Worm (Caenorhabditis elegans) whole organism, young adult: ENCODE results near the gene bed-3.
A peak's percentile ranks its signal among the peaks of the same experiment; 100 is the strongest.

ENCODE experiments used
- B0035.1 ChIP-seq: sonication (generic microtip); optimal IDR thresholded peaks from 2 replicates; lab custom pipeline; 2016; ENCODE audit warnings: missing genetic modification characterization, mild to moderate bottlenecking, missing compliant biosample characterization, missing genotype, missing genetic modification reagents
- C06A6.2 ChIP-seq: fragments of 200-800 bp; sonication (Bioruptor generic); conservative IDR thresholded peaks from 2 replicates; pipeline ENCODE4 v1.3.6; 2022; ENCODE audit warnings: missing genetic modification characterization, missing compliant biosample characterization
- F33H1.4 ChIP-seq: fragments of 200-800 bp; sonication (Bioruptor generic); IDR thresholded peaks from 2 replicates; pipeline ENCODE4 v1.3.6; 2022; ENCODE audit warnings: missing genetic modification reagents, missing genetic modification characterization, missing compliant biosample characterization
- F39B2.1 ChIP-seq: fragments of 200-800 bp; sonication (Bioruptor generic); IDR thresholded peaks from 2 replicates; pipeline ENCODE4 v1.3.6; 2022; ENCODE audit warnings: missing genetic modification reagents, missing genetic modification characterization, missing compliant biosample characterization
- F49E8.2 ChIP-seq: sonication (generic microtip); optimal IDR thresholded peaks from 3 replicates; lab custom pipeline; 2017; ENCODE audit warnings: missing genetic modification characterization, mild to moderate bottlenecking, missing compliant biosample characterization, antibody characterized with exemption, moderate library complexity; ENCODE audit not compliant: insufficient read depth
- F57A8.1 ChIP-seq: fragments of 200-800 bp; sonication (Bioruptor generic); optimal IDR thresholded peaks from 2 replicates; lab custom pipeline; 2018; ENCODE audit warnings: mild to moderate bottlenecking, missing genetic modification characterization, moderate library complexity, missing compliant biosample characterization
- F57C9.4 ChIP-seq: sonication (generic microtip); optimal IDR thresholded peaks from 2 replicates; lab custom pipeline; 2017; ENCODE audit warnings: mild to moderate bottlenecking, missing genetic modification characterization, missing compliant biosample characterization
- T26A5.8 ChIP-seq: sonication (generic microtip); optimal IDR thresholded peaks from 2 replicates; lab custom pipeline; 2016; ENCODE audit warnings: missing genetic modification characterization, missing compliant biosample characterization
- Y67H2A.10 ChIP-seq: fragments of 200-800 bp; sonication (Bioruptor generic); conservative IDR thresholded peaks from 2 replicates; pipeline ENCODE4 v1.3.6; 2022; ENCODE audit warnings: missing genetic modification reagents, missing genetic modification characterization, missing compliant biosample characterization
- Y79H2A.3 ChIP-seq: fragments of 200-800 bp; sonication (Bioruptor generic); conservative IDR thresholded peaks from 2 replicates; pipeline ENCODE4 v1.3.6; 2022; ENCODE audit warnings: missing genetic modification reagents, missing genetic modification characterization, missing compliant biosample characterization
- aptf-2 ChIP-seq: fragments of 200-800 bp; sonication (Bioruptor generic); conservative IDR thresholded peaks from 2 replicates; pipeline ENCODE4 v1.3.6; 2022; ENCODE audit warnings: missing genetic modification reagents, missing genetic modification characterization, missing compliant biosample characterization
- athp-1 ChIP-seq: sonication (generic microtip); optimal IDR thresholded peaks from 2 replicates; lab custom pipeline; 2017; ENCODE audit warnings: mild to moderate bottlenecking, missing genetic modification characterization, missing compliant biosample characterization
- attf-5 ChIP-seq: fragments of 200-800 bp; sonication (Bioruptor generic); optimal IDR thresholded peaks from 2 replicates; lab custom pipeline; 2018; ENCODE audit warnings: mild to moderate bottlenecking, missing genetic modification characterization, missing compliant biosample characterization
- attf-6 ChIP-seq: fragments of 200-800 bp; sonication (Bioruptor generic); IDR thresholded peaks from 2 replicates; pipeline ENCODE4 v1.3.6; 2022; ENCODE audit warnings: missing genetic modification reagents, missing genetic modification characterization, missing compliant biosample characterization
- bed-1 ChIP-seq: fragments of 200-800 bp; sonication (Bioruptor generic); IDR thresholded peaks from 2 replicates; pipeline ENCODE4 v1.3.6; 2022; ENCODE audit warnings: missing genetic modification reagents, missing genetic modification characterization, missing compliant biosample characterization
- ccch-3 ChIP-seq: fragments of 200-800 bp; sonication (Bioruptor generic); optimal IDR thresholded peaks from 2 replicates; lab custom pipeline; 2018; ENCODE audit warnings: mild to moderate bottlenecking, missing genetic modification characterization, missing compliant biosample characterization
- cebp-2 ChIP-seq: fragments of 200-800 bp; sonication (Bioruptor generic); IDR thresholded peaks from 2 replicates; pipeline ENCODE4 v1.3.6; 2022; ENCODE audit warnings: missing genetic modification characterization, missing compliant biosample characterization
- ceh-91 ChIP-seq: fragments of 200-800 bp; sonication (Bioruptor generic); IDR thresholded peaks from 2 replicates; pipeline ENCODE4 v1.3.6; 2022; ENCODE audit warnings: missing genetic modification reagents, missing genetic modification characterization, missing compliant biosample characterization
- dox-1 ChIP-seq: fragments of 200-800 bp; sonication (Bioruptor generic); IDR thresholded peaks from 2 replicates; pipeline ENCODE4 v1.3.6; 2022; ENCODE audit warnings: missing genetic modification reagents, missing genetic modification characterization, missing compliant biosample characterization
- dpl-1 ChIP-seq: fragments of 150-350 bp; optimal IDR thresholded peaks from 2 replicates; lab custom pipeline; 2014; ENCODE audit warnings: missing biosample characterization, missing genetic modification reagents, missing genetic modification characterization
- egl-44 ChIP-seq: fragments of 200-800 bp; sonication (Bioruptor generic); IDR thresholded peaks from 2 replicates; pipeline ENCODE4 v1.3.6; 2022; ENCODE audit warnings: missing genetic modification reagents, missing genetic modification characterization, missing compliant biosample characterization
- gei-17 ChIP-seq: fragments of 200-800 bp; sonication (Bioruptor generic); optimal IDR thresholded peaks from 2 replicates; lab custom pipeline; 2018; ENCODE audit warnings: mild to moderate bottlenecking, missing genetic modification characterization, missing compliant biosample characterization
- hlh-12 ChIP-seq: sonication (generic microtip); optimal IDR thresholded peaks from 2 replicates; lab custom pipeline; 2016; ENCODE audit warnings: missing genetic modification characterization, missing compliant biosample characterization
- hmg-1.2 ChIP-seq: fragments of 200-800 bp; sonication (Bioruptor generic); IDR thresholded peaks from 2 replicates; pipeline ENCODE4 v1.3.6; 2022; ENCODE audit warnings: missing genetic modification reagents, missing genetic modification characterization, missing compliant biosample characterization
- hsf-1 ChIP-seq: fragments of 200-800 bp; sonication (Bioruptor generic); IDR thresholded peaks from 2 replicates; pipeline ENCODE4 v1.3.6; 2022; ENCODE audit warnings: missing genetic modification reagents, missing genetic modification characterization, missing compliant biosample characterization
- let-526 ChIP-seq: fragments of 200-800 bp; sonication (Bioruptor generic); IDR thresholded peaks from 2 replicates; pipeline ENCODE4 v1.3.6; 2022; ENCODE audit warnings: missing genetic modification reagents, missing genetic modification characterization, missing compliant biosample characterization
- lin-35 ChIP-seq, 3 experiments: fragments of 150-350 bp in 2 of 3; sonication (generic microtip) in 1 of 3; optimal IDR thresholded peaks; 2 replicates each; lab custom pipeline; 2014 to 2018; ENCODE audit warnings: missing biosample characterization in 3 of 3, missing genetic modification characterization in 3 of 3, missing genetic modification reagents in 3 of 3
- lin-40 ChIP-seq: sonication (generic microtip); optimal IDR thresholded peaks from 2 replicates; lab custom pipeline; 2016; ENCODE audit warnings: missing genetic modification characterization, mild to moderate bottlenecking, missing compliant biosample characterization, missing genotype, missing genetic modification reagents
- lin-54 ChIP-seq: fragments of 200-800 bp; sonication (Bioruptor generic); optimal IDR thresholded peaks from 2 replicates; lab custom pipeline; 2018; ENCODE audit warnings: mild to moderate bottlenecking, missing genetic modification characterization, missing compliant biosample characterization
- lir-1 ChIP-seq: fragments of 200-800 bp; sonication (Bioruptor generic); conservative IDR thresholded peaks from 2 replicates; pipeline ENCODE4 v1.3.6; 2022; ENCODE audit warnings: missing genetic modification reagents, missing genetic modification characterization, missing compliant biosample characterization
- lsl-1 ChIP-seq: fragments of 200-800 bp; sonication (Bioruptor generic); optimal IDR thresholded peaks from 2 replicates; lab custom pipeline; 2018; ENCODE audit warnings: mild to moderate bottlenecking, missing genetic modification characterization, moderate library complexity, missing compliant biosample characterization
- lsy-27 ChIP-seq: sonication (generic microtip); optimal IDR thresholded peaks from 2 replicates; lab custom pipeline; 2017; ENCODE audit warnings: missing genetic modification characterization, mild to moderate bottlenecking, missing compliant biosample characterization, antibody characterized with exemption, missing genotype, borderline replicate concordance; ENCODE audit not compliant: insufficient read depth
- madf-6 ChIP-seq: fragments of 200-800 bp; sonication (Bioruptor generic); IDR thresholded peaks from 2 replicates; pipeline ENCODE4 v1.3.6; 2022; ENCODE audit warnings: missing genetic modification reagents, missing genetic modification characterization, missing compliant biosample characterization
- mcd-1 ChIP-seq: fragments of 200-800 bp; sonication (Bioruptor generic); IDR thresholded peaks from 2 replicates; pipeline ENCODE4 v1.3.6; 2022; ENCODE audit warnings: missing genetic modification reagents, missing genetic modification characterization, missing compliant biosample characterization
- mel-28 ChIP-seq: sonication (generic microtip); optimal IDR thresholded peaks from 2 replicates; lab custom pipeline; 2016; ENCODE audit warnings: borderline replicate concordance, mild to moderate bottlenecking, missing genetic modification characterization, missing compliant biosample characterization
- nfya-2 ChIP-seq: fragments of 200-800 bp; sonication (Bioruptor generic); IDR thresholded peaks from 2 replicates; pipeline ENCODE4 v1.3.6; 2022; ENCODE audit warnings: missing genetic modification reagents, missing genetic modification characterization, missing compliant biosample characterization
- nhr-27 ChIP-seq: fragments of 200-800 bp; sonication (Bioruptor generic); optimal IDR thresholded peaks from 2 replicates; lab custom pipeline; 2018; ENCODE audit warnings: mild to moderate bottlenecking, missing genetic modification characterization, moderate library complexity, missing compliant biosample characterization
- nhr-80 ChIP-seq: sonication (generic microtip); optimal IDR thresholded peaks from 2 replicates; lab custom pipeline; 2016; ENCODE audit warnings: missing genetic modification characterization, missing compliant biosample characterization
- nhr-90 ChIP-seq: sonication (generic microtip); optimal IDR thresholded peaks from 2 replicates; lab custom pipeline; 2016; ENCODE audit warnings: missing genotype, mild to moderate bottlenecking, missing genetic modification characterization, missing compliant biosample characterization
- pbrm-1 ChIP-seq: fragments of 200-800 bp; sonication (Bioruptor generic); IDR thresholded peaks from 2 replicates; pipeline ENCODE4 v1.3.6; 2022; ENCODE audit warnings: missing genetic modification reagents, missing genetic modification characterization, missing compliant biosample characterization
- rcor-1 ChIP-seq: fragments of 200-800 bp; sonication (Bioruptor generic); IDR thresholded peaks from 2 replicates; pipeline ENCODE4 v1.3.6; 2022; ENCODE audit warnings: missing genetic modification reagents, missing genetic modification characterization, missing compliant biosample characterization
- snpc-1.3 ChIP-seq: sonication (generic microtip); optimal IDR thresholded peaks from 2 replicates; lab custom pipeline; 2017; ENCODE audit warnings: missing genetic modification characterization, mild to moderate bottlenecking, missing compliant biosample characterization, antibody characterized with exemption, moderate library complexity, missing genotype, missing genetic modification reagents; ENCODE audit not compliant: insufficient read depth
- snpc-3.4 ChIP-seq: sonication (generic microtip); optimal IDR thresholded peaks from 2 replicates; lab custom pipeline; 2017; ENCODE audit warnings: missing genetic modification characterization, mild to moderate bottlenecking, missing compliant biosample characterization, antibody characterized with exemption, moderate library complexity, missing genotype, missing genetic modification reagents
- snpc-4 ChIP-seq, 5 experiments: fragments of 150-350 bp in 1 of 5; sonication (generic microtip) in 4 of 5; optimal IDR thresholded peaks; 2 replicates each; lab custom pipeline; 2014 to 2018; ENCODE audit warnings: missing genetic modification characterization in 5 of 5, missing biosample characterization in 3 of 5, antibody characterized with exemption in 2 of 5, mild to moderate bottlenecking in 2 of 5, missing compliant biosample characterization in 2 of 5, missing genotype in 2 of 5, moderate library complexity in 2 of 5, missing genetic modification reagents in 1 of 5
- sptf-2 ChIP-seq: fragments of 200-800 bp; sonication (Bioruptor generic); optimal IDR thresholded peaks from 2 replicates; lab custom pipeline; 2018; ENCODE audit warnings: mild to moderate bottlenecking, missing genetic modification characterization, missing compliant biosample characterization
- unc-130 ChIP-seq: sonication (generic microtip); optimal IDR thresholded peaks from 2 replicates; lab custom pipeline; 2016; ENCODE audit warnings: missing genetic modification reagents, missing genetic modification characterization, missing compliant biosample characterization
- xnd-1 ChIP-seq: sonication (generic microtip); optimal IDR thresholded peaks from 2 replicates; lab custom pipeline; 2016; ENCODE audit warnings: missing genotype, missing genetic modification reagents, missing genetic modification characterization, missing compliant biosample characterization
- ztf-6 ChIP-seq: fragments of 200-800 bp; sonication (Bioruptor generic); IDR thresholded peaks from 2 replicates; pipeline ENCODE4 v1.3.6; 2022; ENCODE audit warnings: missing genetic modification reagents, missing genetic modification characterization, missing compliant biosample characterization

The bed-3 gene

DNA sequence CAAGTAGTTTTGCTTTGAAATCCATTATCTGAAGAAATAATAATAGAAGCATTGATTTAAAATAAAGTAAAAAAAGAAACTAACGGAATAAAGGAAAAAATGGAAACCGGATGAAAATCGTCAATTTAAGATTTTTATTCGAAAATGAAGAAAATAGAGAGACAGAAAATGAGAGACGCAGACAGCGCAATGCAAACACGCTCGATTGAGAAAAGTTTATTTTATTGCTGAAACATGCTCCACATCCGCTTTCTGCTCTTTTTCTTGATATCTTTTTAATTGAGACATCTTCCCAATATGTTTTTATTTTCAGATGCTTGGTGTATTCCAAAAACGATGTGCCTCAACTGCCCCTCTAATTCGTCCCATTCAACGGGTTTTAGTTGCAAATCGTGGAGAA lies 32.1 kb upstream of the bed-3 start, which contains the start of the genes prp-18 and mccc-1 (continued):
- TF ChIP-seq lsy-27 (tag; lab: Kevin White, UChicago) = no peak
- TF ChIP-seq F39B2.1 (GFP tag; lab: Robert Waterston, UW) = no peak
- TF ChIP-seq bed-1 (GFP tag; lab: Robert Waterston, UW) = no peak
- TF ChIP-seq xnd-1 (tag; lab: Kevin White, UChicago) = no peak
- peak; percentile 20 for TF ChIP-seq dpl-1 (GFP tag; lab: Kevin White, UChicago)
- TF ChIP-seq pbrm-1 (GFP tag; lab: Robert Waterston, UW) = no peak
- TF ChIP-seq attf-5 = peak; percentile 25
- no peak for TF ChIP-seq cebp-2 (GFP tag; lab: Robert Waterston, UW)
- TF ChIP-seq ccch-3 (GFP tag; lab: Kevin White, UChicago) = no peak
- TF ChIP-seq snpc-4 (GFP tag; optimal IDR thresholded peaks at IDR 0.05; lab: Kevin White, UChicago) = no peak
- peak in 2 of 4 experiments; percentile 35 to 44 for TF ChIP-seq snpc-4 (tag; optimal IDR thresholded peaks at IDR 0.05; lab: Kevin White, UChicago)
- TF ChIP-seq attf-6 = no peak
- peak; percentile 23; the same call in 1 of the 2 replicates for TF ChIP-seq madf-6 (GFP tag; lab: Robert Waterston, UW)
- peak; percentile 33 for TF ChIP-seq nhr-80 (tag; lab: Kevin White, UChicago)
- no peak for TF ChIP-seq let-526 (GFP tag; lab: Robert Waterston, UW)
- TF ChIP-seq hsf-1 = no peak
- peak; percentile 77; the same call in 1 of the 2 replicates for TF ChIP-seq hmg-1.2 (GFP tag; lab: Robert Waterston, UW)
- no peak for TF ChIP-seq nhr-27 (tag; lab: Kevin White, UChicago)
- TF ChIP-seq lin-54 (GFP tag; lab: Kevin White, UChicago) = no peak
- TF ChIP-seq snpc-3.4 (tag; lab: Kevin White, UChicago) = peak; percentile 8
- no peak for TF ChIP-seq Y79H2A.3 (GFP tag; lab: Robert Waterston, UW)
- no peak for TF ChIP-seq C06A6.2 (GFP tag; lab: Robert Waterston, UW)
- no peak for TF ChIP-seq ztf-6 (GFP tag; lab: Robert Waterston, UW)
- peak; percentile 47; the same call in 1 of the 2 replicates for TF ChIP-seq F33H1.4 (GFP tag; lab: Robert Waterston, UW)
- no peak for TF ChIP-seq F57A8.1
- TF ChIP-seq athp-1 (tag; lab: Kevin White, UChicago) = no peak
- no peak for TF ChIP-seq ceh-91 (GFP tag; lab: Robert Waterston, UW)
- TF ChIP-seq T26A5.8 (tag; lab: Kevin White, UChicago) = no peak
- TF ChIP-seq lir-1 (GFP tag; lab: Robert Waterston, UW) = no peak
- TF ChIP-seq gei-17 (GFP tag; lab: Kevin White, UChicago) = no peak
- TF ChIP-seq lin-40 (tag; lab: Kevin White, UChicago) = no peak
- TF ChIP-seq Y67H2A.10 (GFP tag; lab: Robert Waterston, UW) = no peak
- TF ChIP-seq F49E8.2 (tag; lab: Kevin White, UChicago) = peak; percentile 12
- TF ChIP-seq rcor-1 (GFP tag; lab: Robert Waterston, UW) = peak; percentile 37; the same call in 1 of the 2 replicates
- peak; percentile 50; the same call in 1 of the 2 replicates for TF ChIP-seq dox-1 (GFP tag; lab: Robert Waterston, UW)
- TF ChIP-seq B0035.1 (tag; lab: Kevin White, UChicago) = no peak
- no peak for TF ChIP-seq nhr-90 (tag; lab: Kevin White, UChicago)
- no peak for TF ChIP-seq F57C9.4 (tag; lab: Kevin White, UChicago)
- TF ChIP-seq unc-130 (GFP tag; lab: Kevin White, UChicago) = peak; percentile 2
- no peak for TF ChIP-seq nfya-2 (GFP tag; lab: Robert Waterston, UW)
- TF ChIP-seq hlh-12 (tag; lab: Kevin White, UChicago) = no peak
- no peak for TF ChIP-seq sptf-2 (GFP tag; lab: Kevin White, UChicago)
- no peak for TF ChIP-seq lin-35 (GFP tag; optimal IDR thresholded peaks at IDR 0.05; lab: Kevin White, UChicago)
- peak; percentile 40 for TF ChIP-seq lsl-1 (GFP tag; lab: Kevin White, UChicago)
- no peak for TF ChIP-seq aptf-2
- no peak for TF ChIP-seq mel-28 (tag; lab: Kevin White, UChicago)
- TF ChIP-seq snpc-1.3 (tag; lab: Kevin White, UChicago) = peak; percentile 16
- peak; percentile 89 for TF ChIP-seq mcd-1 (GFP tag; lab: Robert Waterston, UW)
- TF ChIP-seq egl-44 (GFP tag; lab: Robert Waterston, UW) = no peak
